Fruit fly (Drosophila melanogaster) whole organism, embryonic: ENCODE data around the gene Doa.
A peak's percentile ranks its signal among the peaks of the same experiment; 100 is the strongest.

ENCODE experiments used
- ATbp ChIP-seq: fragments of 200-800 bp; sonication (Bioruptor generic); optimal IDR thresholded peaks from 2 replicates; lab custom pipeline; 2017; ENCODE audit warnings: missing biosample characterization, mild to moderate bottlenecking, missing genetic modification characterization, missing genetic modification reagents
- Atf3 ChIP-seq: fragments of 200-800 bp; sonication (Bioruptor generic); optimal IDR thresholded peaks from 3 replicates; lab custom pipeline; 2016; ENCODE audit warnings: missing biosample characterization, missing genetic modification characterization
- Blimp-1 ChIP-seq: fragments of 200-800 bp; sonication (Bioruptor generic); optimal IDR thresholded peaks from 3 replicates; lab custom pipeline; 2018; ENCODE audit warnings: missing biosample characterization, missing genetic modification characterization, mild to moderate bottlenecking, moderate library complexity, missing genetic modification reagents
- CG11398 ChIP-seq: fragments of 200-800 bp; sonication (Bioruptor generic); optimal IDR thresholded peaks from 2 replicates; lab custom pipeline; 2016; ENCODE audit warnings: missing biosample characterization, missing genetic modification characterization
- CG1602 ChIP-seq: fragments of 200-800 bp; sonication (Bioruptor generic); optimal IDR thresholded peaks from 3 replicates; lab custom pipeline; 2016; ENCODE audit warnings: missing biosample characterization, missing genetic modification characterization
- CG17186 ChIP-seq: fragments of 200-800 bp; sonication (Bioruptor generic); optimal IDR thresholded peaks from 3 replicates; lab custom pipeline; 2017; ENCODE audit warnings: missing biosample characterization, missing genetic modification reagents, missing genetic modification characterization
- CG2199 ChIP-seq: fragments of 200-800 bp; sonication (Bioruptor generic); IDR thresholded peaks from 3 replicates; pipeline ENCODE4 v1.3.6; 2022; ENCODE audit warnings: missing biosample characterization, missing genetic modification characterization
- CG2875 ChIP-seq: fragments of 200-800 bp; sonication (Bioruptor generic); optimal IDR thresholded peaks from 2 replicates; lab custom pipeline; 2017; ENCODE audit warnings: missing biosample characterization, mild to moderate bottlenecking, missing genetic modification characterization, missing genetic modification reagents
- CG2889 ChIP-seq: fragments of 200-800 bp; sonication (Bioruptor generic); IDR thresholded peaks from 3 replicates; pipeline ENCODE4 v1.3.6; 2022; ENCODE audit warnings: missing biosample characterization, missing genetic modification characterization
- CG30431 ChIP-seq: fragments of 200-800 bp; sonication (Bioruptor generic); optimal IDR thresholded peaks from 2 replicates; lab custom pipeline; 2017; ENCODE audit warnings: missing biosample characterization, missing genetic modification characterization
- CG31224 ChIP-seq: fragments of 200-800 bp; sonication (Bioruptor generic); IDR thresholded peaks from 2 replicates; pipeline ENCODE4 v1.3.6; 2022; ENCODE audit warnings: missing biosample characterization, missing genetic modification characterization
- CG3281 ChIP-seq: fragments of 200-800 bp; sonication (Bioruptor generic); optimal IDR thresholded peaks from 3 replicates; lab custom pipeline; 2017; ENCODE audit warnings: missing biosample characterization, mild to moderate bottlenecking, missing genetic modification characterization
- CG34422 ChIP-seq: fragments of 200-800 bp; sonication (Bioruptor generic); IDR thresholded peaks from 3 replicates; pipeline ENCODE4 v1.3.6; 2022; ENCODE audit warnings: missing biosample characterization, missing genetic modification characterization
- CG4424 ChIP-seq: fragments of 200-800 bp; sonication (Bioruptor generic); optimal IDR thresholded peaks from 3 replicates; lab custom pipeline; 2016; ENCODE audit warnings: missing biosample characterization, missing genetic modification characterization
- CG6254 ChIP-seq: fragments of 200-800 bp; sonication (Bioruptor generic); optimal IDR thresholded peaks from 3 replicates; lab custom pipeline; 2017; ENCODE audit warnings: mild to moderate bottlenecking, missing biosample characterization, missing genetic modification reagents, missing genetic modification characterization
- CG7271 ChIP-seq: fragments of 200-800 bp; sonication (Bioruptor generic); optimal IDR thresholded peaks from 2 replicates; lab custom pipeline; 2018; ENCODE audit warnings: missing biosample characterization, mild to moderate bottlenecking, missing genetic modification characterization, moderate library complexity
- CG9727 ChIP-seq: fragments of 200-800 bp; sonication (Bioruptor generic); optimal IDR thresholded peaks from 3 replicates; lab custom pipeline; 2017; ENCODE audit warnings: missing biosample characterization, mild to moderate bottlenecking, missing genetic modification characterization
- Chrac-16 ChIP-seq: fragments of 200-800 bp; sonication (Bioruptor generic); optimal IDR thresholded peaks from 3 replicates; lab custom pipeline; 2016; ENCODE audit warnings: missing biosample characterization, missing genetic modification characterization
- Drgx ChIP-seq: fragments of 200-800 bp; sonication (Bioruptor generic); IDR thresholded peaks from 2 replicates; pipeline ENCODE4 v1.3.6; 2022; ENCODE audit warnings: missing biosample characterization, missing genetic modification characterization
- Fer1 ChIP-seq: fragments of 200-800 bp; sonication (Bioruptor generic); optimal IDR thresholded peaks from 2 replicates; lab custom pipeline; 2017; ENCODE audit warnings: missing biosample characterization, mild to moderate bottlenecking, missing genetic modification characterization
- HLH4C ChIP-seq: fragments of 200-800 bp; sonication (Bioruptor generic); IDR thresholded peaks from 3 replicates; pipeline ENCODE4 v1.3.6; 2022; ENCODE audit warnings: missing biosample characterization, missing genetic modification characterization; ENCODE audit not compliant: partially characterized antibody
- Lim3 ChIP-seq: fragments of 200-800 bp; sonication (Bioruptor generic); IDR thresholded peaks from 2 replicates; pipeline ENCODE4 v1.3.6; 2022; ENCODE audit warnings: missing biosample characterization, missing genetic modification characterization
- Myb ChIP-seq: fragments of 200-800 bp; sonication (Bioruptor generic); optimal IDR thresholded peaks from 2 replicates; lab custom pipeline; 2016; ENCODE audit warnings: missing biosample characterization, missing genetic modification characterization
- Nf-YA ChIP-seq: fragments of 200-800 bp; sonication (Bioruptor generic); IDR thresholded peaks from 2 replicates; pipeline ENCODE4 v1.3.6; 2022; ENCODE audit warnings: missing biosample characterization, missing genetic modification characterization
- Pdp1 ChIP-seq, 2 experiments: fragments of 200-800 bp; sonication (Bioruptor generic); optimal IDR thresholded peaks; 3 replicates each; lab custom pipeline; 2016; ENCODE audit warnings: missing biosample characterization in 2 of 2, missing genetic modification characterization in 2 of 2, mild to moderate bottlenecking in 1 of 2, moderate library complexity in 1 of 2
- Poxn ChIP-seq: fragments of 200-800 bp; sonication (Bioruptor generic); IDR thresholded peaks from 2 replicates; pipeline ENCODE4 v1.3.6; 2022; ENCODE audit warnings: missing biosample characterization, missing genetic modification characterization
- Rfx ChIP-seq: fragments of 200-800 bp; sonication (Bioruptor generic); IDR thresholded peaks from 2 replicates; pipeline ENCODE4 v1.3.6; 2022; ENCODE audit warnings: missing biosample characterization, missing genetic modification characterization
- Scr ChIP-seq: fragments of 200-800 bp; sonication (Bioruptor generic); IDR thresholded peaks from 2 replicates; pipeline ENCODE4 v1.3.6; 2022; ENCODE audit warnings: missing biosample characterization, missing genetic modification characterization; ENCODE audit not compliant: partially characterized antibody
- Sox102F ChIP-seq: fragments of 200-800 bp; sonication (Bioruptor generic); optimal IDR thresholded peaks from 2 replicates; lab custom pipeline; 2018; ENCODE audit warnings: missing biosample characterization, mild to moderate bottlenecking, missing genetic modification characterization, moderate library complexity
- Xrp1 ChIP-seq: fragments of 200-800 bp; sonication (Bioruptor generic); IDR thresholded peaks from 2 replicates; pipeline ENCODE4 v1.3.6; 2022; ENCODE audit warnings: missing biosample characterization, missing genetic modification characterization
- al ChIP-seq: fragments of 200-800 bp; sonication (Bioruptor generic); IDR thresholded peaks from 2 replicates; pipeline ENCODE4 v1.3.6; 2022; ENCODE audit warnings: missing biosample characterization, missing genetic modification characterization
- bcd ChIP-seq: fragments of 200-800 bp; sonication (Bioruptor generic); optimal IDR thresholded peaks from 2 replicates; lab custom pipeline; 2017; ENCODE audit warnings: missing biosample characterization, mild to moderate bottlenecking, missing genetic modification characterization
- cad ChIP-seq: fragments of >200 bp; optimal IDR thresholded peaks from 2 replicates; lab custom pipeline; 2017; ENCODE audit warnings: missing biosample characterization, missing genetic modification characterization
- en ChIP-seq: fragments of 200-800 bp; sonication (Bioruptor generic); optimal IDR thresholded peaks from 2 replicates; lab custom pipeline; 2016; ENCODE audit warnings: missing biosample characterization, missing genetic modification characterization
- gce ChIP-seq: fragments of 200-800 bp; sonication (Bioruptor generic); IDR thresholded peaks from 3 replicates; pipeline ENCODE4 v1.3.6; 2022; ENCODE audit warnings: missing biosample characterization, missing genetic modification characterization
- gcm2 ChIP-seq: fragments of 200-800 bp; sonication (Bioruptor generic); optimal IDR thresholded peaks from 2 replicates; lab custom pipeline; 2016; ENCODE audit warnings: missing biosample characterization, missing genetic modification characterization
- gsb ChIP-seq: fragments of 200-800 bp; sonication (Bioruptor generic); IDR thresholded peaks from 2 replicates; pipeline ENCODE4 v1.3.6; 2022; ENCODE audit warnings: missing biosample characterization, missing genetic modification characterization
- gsb-n ChIP-seq: fragments of 200-800 bp; sonication (Bioruptor generic); optimal IDR thresholded peaks from 3 replicates; lab custom pipeline; 2018; ENCODE audit warnings: missing biosample characterization, mild to moderate bottlenecking, missing genetic modification characterization
- hkb ChIP-seq, 2 experiments: fragments of 200-800 bp in 1 of 2; fragments of >200 bp in 1 of 2; sonication (Bioruptor generic) in 1 of 2; IDR thresholded peaks in 1 of 2; optimal IDR thresholded peaks in 1 of 2; 2 replicates each; pipeline versions ENCODE4 v1.3.6 to Lab custom; 2017 to 2022; ENCODE audit warnings: missing biosample characterization in 1 of 2, missing genetic modification characterization in 1 of 2
- insv ChIP-seq, 2 experiments: fragments of 200-800 bp; sonication (Bioruptor generic); optimal IDR thresholded peaks; 3 replicates each; lab custom pipeline; 2016 to 2018; ENCODE audit warnings: missing biosample characterization in 2 of 2, missing genetic modification characterization in 2 of 2
- mld ChIP-seq: fragments of 200-800 bp; sonication (Bioruptor generic); IDR thresholded peaks from 3 replicates; pipeline ENCODE4 v1.3.6; 2022; ENCODE audit warnings: missing biosample characterization, missing genetic modification characterization; ENCODE audit not compliant: partially characterized antibody
- oc ChIP-seq: fragments of 200-800 bp; sonication (Bioruptor generic); optimal IDR thresholded peaks from 2 replicates; lab custom pipeline; 2018; ENCODE audit warnings: missing biosample characterization, mild to moderate bottlenecking, missing genetic modification characterization, moderate library complexity
- org-1 ChIP-seq: fragments of 200-800 bp; sonication (Bioruptor generic); optimal IDR thresholded peaks from 2 replicates; lab custom pipeline; 2017; ENCODE audit warnings: missing biosample characterization, missing genetic modification characterization
- p53 ChIP-seq: fragments of 200-800 bp; sonication (Bioruptor generic); optimal IDR thresholded peaks from 2 replicates; lab custom pipeline; 2016; ENCODE audit warnings: missing biosample characterization, missing genetic modification characterization
- ranshi ChIP-seq: fragments of 200-800 bp; sonication (Bioruptor generic); IDR thresholded peaks from 2 replicates; pipeline ENCODE4 v1.3.6; 2022; ENCODE audit warnings: missing biosample characterization, missing genetic modification characterization
- slbo ChIP-seq: fragments of 200-800 bp; sonication (Bioruptor generic); IDR thresholded peaks from 2 replicates; pipeline ENCODE4 v1.3.6; 2022; ENCODE audit warnings: missing biosample characterization, missing genetic modification characterization
- sr ChIP-seq: fragments of 200-800 bp; sonication (Bioruptor generic); IDR thresholded peaks from 3 replicates; pipeline ENCODE4 v1.3.6; 2022; ENCODE audit warnings: missing biosample characterization, missing genetic modification characterization
- ssp ChIP-seq: fragments of 200-800 bp; sonication (Bioruptor generic); IDR thresholded peaks from 2 replicates; pipeline ENCODE4 v1.3.6; 2022; ENCODE audit warnings: missing biosample characterization, missing genetic modification characterization
- sug ChIP-seq: fragments of 200-800 bp; optimal IDR thresholded peaks from 2 replicates; lab custom pipeline; 2019; ENCODE audit warnings: missing biosample characterization, mild to moderate bottlenecking, missing genetic modification characterization, moderate library complexity
- tin ChIP-seq: fragments of 200-800 bp; sonication (Bioruptor generic); optimal IDR thresholded peaks from 3 replicates; lab custom pipeline; 2016; ENCODE audit warnings: missing biosample characterization, missing genetic modification characterization
- tx ChIP-seq: fragments of 200-800 bp; sonication (Bioruptor generic); optimal IDR thresholded peaks from 2 replicates; lab custom pipeline; 2016; ENCODE audit warnings: missing biosample characterization, missing genetic modification characterization
- wor ChIP-seq: fragments of 200-800 bp; sonication (Bioruptor generic); IDR thresholded peaks from 2 replicates; pipeline ENCODE4 v1.3.6; 2022; ENCODE audit warnings: missing biosample characterization, missing genetic modification characterization

The Doa gene

dm6 chr3R:28904174-28904573, 16.3 kb downstream of the Doa start (continued):
- TF ChIP-seq CG11398 (GFP tag; lab: Kevin White, UChicago), result no peak
- TF ChIP-seq ranshi (GFP tag; lab: Robert Waterston, UW), result peak; percentile 59; the same call in 1 of the 2 replicates
- peak; percentile 3 for TF ChIP-seq bcd (GFP tag; lab: Kevin White, UChicago)
- TF ChIP-seq gsb, result peak; percentile 39; the same call in 1 of the 2 replicates
- no peak for TF ChIP-seq sr
- TF ChIP-seq cad (GFP tag; lab: Kevin White, UChicago), result no peak
- TF ChIP-seq Poxn, result no peak
- no peak for TF ChIP-seq mld (GFP tag; lab: Robert Waterston, UW)
- no peak for TF ChIP-seq gce
- no peak for TF ChIP-seq HLH4C
- no peak for TF ChIP-seq CG30431
- TF ChIP-seq tx (GFP tag; lab: Kevin White, UChicago), result no peak
- TF ChIP-seq ATbp (GFP tag; lab: Kevin White, UChicago), result peak; percentile 38
- TF ChIP-seq CG3281 (GFP tag; lab: Kevin White, UChicago), result no peak
- no peak for TF ChIP-seq CG17186 (GFP tag; lab: Kevin White, UChicago)
- TF ChIP-seq p53 (GFP tag; lab: Kevin White, UChicago), result no peak
- TF ChIP-seq gcm2 (GFP tag; lab: Kevin White, UChicago), result no peak
- peak; percentile 27; the same call in 1 of the 2 replicates for TF ChIP-seq ssp (GFP tag; lab: Robert Waterston, UW)
- no peak for TF ChIP-seq Chrac-16
- peak; percentile 6 for TF ChIP-seq Fer1 (GFP tag; lab: Kevin White, UChicago)
- TF ChIP-seq oc (tag; lab: Kevin White, UChicago), result peak; percentile 41
- TF ChIP-seq CG4424 (GFP tag; lab: Kevin White, UChicago), result peak; percentile 44
- peak; percentile 52 for TF ChIP-seq Drgx (GFP tag; lab: Robert Waterston, UW)
- TF ChIP-seq slbo (GFP tag; lab: Robert Waterston, UW), result peak; percentile 44
- TF ChIP-seq Rfx (GFP tag; lab: Robert Waterston, UW), result peak; percentile 61
- no peak for TF ChIP-seq hkb (optimal IDR thresholded peaks at IDR 0.05; lab: Kevin White, UChicago)
- TF ChIP-seq hkb (GFP tag; IDR thresholded peaks at IDR 0.05; lab: Robert Waterston, UW), result peak; percentile 57; the same call in 1 of the 2 replicates
- no peak for TF ChIP-seq tin (GFP tag; lab: Kevin White, UChicago)
- peak; percentile 79 for TF ChIP-seq Sox102F
- TF ChIP-seq Atf3 (GFP tag; lab: Kevin White, UChicago), result no peak
- peak; percentile 6 for TF ChIP-seq org-1
- no peak for TF ChIP-seq CG6254 (GFP tag; lab: Kevin White, UChicago)
- TF ChIP-seq Xrp1, result peak; percentile 62; the same call in 1 of the 2 replicates
- no peak for TF ChIP-seq CG2875
- no peak for TF ChIP-seq en
- peak; percentile 48 for TF ChIP-seq gsb-n (tag; lab: Kevin White, UChicago)

dm6 chr3R:28904816-28905435, 17.1 kb downstream of the Doa start:
- peak; percentile 88 for TF ChIP-seq CG34422 (GFP tag; lab: Robert Waterston, UW)
- peak; percentile 66 for TF ChIP-seq sug (tag; lab: Kevin White, UChicago)
- TF ChIP-seq Scr (GFP tag; lab: Robert Waterston, UW), result no peak
- peak; percentile 88 for TF ChIP-seq CG2889
- TF ChIP-seq insv (GFP tag; optimal IDR thresholded peaks at IDR 0.05; lab: Kevin White, UChicago), result no peak
- peak; percentile 70 to 81 for TF ChIP-seq Pdp1 (GFP tag; optimal IDR thresholded peaks at IDR 0.05; lab: Kevin White, UChicago)
- TF ChIP-seq al (GFP tag; lab: Robert Waterston, UW), result peak; percentile 92
- peak; percentile 7; the same call in 1 of the 2 replicates for TF ChIP-seq Nf-YA (GFP tag; lab: Robert Waterston, UW)
- TF ChIP-seq CG9727 (GFP tag; lab: Kevin White, UChicago), result peak; percentile 47
- TF ChIP-seq CG2199 (GFP tag; lab: Robert Waterston, UW), result no peak
- TF ChIP-seq CG31224 (GFP tag; lab: Robert Waterston, UW), result peak; percentile 79
- peak; percentile 48 for TF ChIP-seq Blimp-1 (GFP tag; lab: Kevin White, UChicago)
- TF ChIP-seq CG7271 (tag; lab: Kevin White, UChicago), result no peak
- peak; percentile 63 for TF ChIP-seq Myb
- peak; percentile 55 for TF ChIP-seq wor (GFP tag; lab: Robert Waterston, UW)
- peak; percentile 41 for TF ChIP-seq CG1602 (GFP tag; lab: Kevin White, UChicago)
- 0 out of 2 replicates have a peak, but pooled peaks have one; percentile 37 for TF ChIP-seq Lim3 (GFP tag; lab: Robert Waterston, UW)
